Worm (Caenorhabditis elegans) whole organism, L4 larva: ENCODE measurements around the gene W09D10.5.

Source experiments
- F26F4.8 ChIP-seq: fragments of 200-800 bp; sonication (Bioruptor generic); conservative IDR thresholded peaks from 2 replicates; pipeline ENCODE4 v1.3.6; 2022; ENCODE audit warnings: missing genetic modification characterization, missing compliant biosample characterization
- F37D6.2 ChIP-seq: sonication (generic microtip); optimal IDR thresholded peaks from 2 replicates; lab custom pipeline; 2016; ENCODE audit warnings: mild to moderate bottlenecking, missing genetic modification characterization, missing compliant biosample characterization
- F49E8.2 ChIP-seq: sonication (generic microtip); optimal IDR thresholded peaks from 2 replicates; lab custom pipeline; 2016; ENCODE audit warnings: missing compliant biosample characterization, mild to moderate bottlenecking, missing genetic modification characterization, borderline replicate concordance
- T20F7.1 ChIP-seq: fragments of 200-800 bp; sonication (Bioruptor generic); optimal IDR thresholded peaks from 2 replicates; lab custom pipeline; 2018; ENCODE audit warnings: mild to moderate bottlenecking, missing genetic modification characterization, missing compliant biosample characterization
- T26A8.4 ChIP-seq: fragments of 200-800 bp; sonication (Bioruptor generic); IDR thresholded peaks from 2 replicates; pipeline ENCODE4 v1.3.6; 2022; ENCODE audit warnings: missing genetic modification characterization, missing compliant biosample characterization
- Y105C5A.15 ChIP-seq: fragments of 200-800 bp; sonication (Bioruptor generic); IDR thresholded peaks from 2 replicates; pipeline ENCODE4 v1.3.6; 2022; ENCODE audit warnings: missing genetic modification characterization, missing compliant biosample characterization
- Y48G9A.11 ChIP-seq: fragments of 200-800 bp; sonication (Bioruptor generic); IDR thresholded peaks from 2 replicates; pipeline ENCODE4 v1.3.6; 2022; ENCODE audit warnings: missing genetic modification reagents, missing genetic modification characterization, missing compliant biosample characterization
- Y5F2A.4 ChIP-seq: fragments of 200-800 bp; sonication (Bioruptor generic); optimal IDR thresholded peaks from 2 replicates; lab custom pipeline; 2018; ENCODE audit warnings: mild to moderate bottlenecking, missing genetic modification characterization, missing compliant biosample characterization
- ama-1 ChIP-seq: fragments of 150-350 bp; optimal IDR thresholded peaks from 2 replicates; lab custom pipeline; 2014; ENCODE audit warnings: inconsistent platforms, mixed read lengths
- arid-1 ChIP-seq: fragments of 200-800 bp; sonication (Bioruptor generic); conservative IDR thresholded peaks from 2 replicates; pipeline ENCODE4 v1.3.6; 2022; ENCODE audit warnings: missing genetic modification reagents, missing genetic modification characterization, missing compliant biosample characterization
- attf-4 ChIP-seq: sonication (generic microtip); optimal IDR thresholded peaks from 3 replicates; lab custom pipeline; 2017; ENCODE audit warnings: missing biosample characterization, missing genetic modification characterization
- ceh-62 ChIP-seq: sonication (generic microtip); optimal IDR thresholded peaks from 2 replicates; lab custom pipeline; 2017; ENCODE audit warnings: missing biosample characterization, missing genetic modification characterization
- ces-1 ChIP-seq: fragments of 150-350 bp; sonication (generic microtip); optimal IDR thresholded peaks from 4 replicates; lab custom pipeline; 2014; ENCODE audit warnings: missing biosample characterization, missing genetic modification reagents, missing genetic modification characterization
- daf-16 ChIP-seq, 3 experiments: sonication (generic microtip); optimal IDR thresholded peaks; 2 replicates each; lab custom pipeline; 2016 to 2017; ENCODE audit warnings: missing genetic modification characterization in 3 of 3, missing genetic modification reagents in 3 of 3, mild to moderate bottlenecking in 2 of 3, missing compliant biosample characterization in 2 of 3, missing biosample characterization in 1 of 3, moderate library complexity in 1 of 3
- daf-19 ChIP-seq: fragments of 200-800 bp; sonication (Bioruptor generic); conservative IDR thresholded peaks from 2 replicates; pipeline ENCODE4 v1.3.6; 2022; ENCODE audit warnings: missing genetic modification characterization, missing compliant biosample characterization
- dmd-6 ChIP-seq: fragments of 200-800 bp; sonication (Bioruptor generic); IDR thresholded peaks from 2 replicates; pipeline ENCODE4 v1.3.6; 2022; ENCODE audit warnings: missing genetic modification reagents, missing genetic modification characterization, missing compliant biosample characterization
- duxl-1 ChIP-seq: sonication (generic microtip); optimal IDR thresholded peaks from 2 replicates; lab custom pipeline; 2016; ENCODE audit warnings: mild to moderate bottlenecking, missing genetic modification characterization, moderate library complexity, missing compliant biosample characterization; ENCODE audit not compliant: poor library complexity
- dve-1 ChIP-seq: sonication (generic microtip); optimal IDR thresholded peaks from 2 replicates; lab custom pipeline; 2017; ENCODE audit warnings: antibody characterized with exemption, mild to moderate bottlenecking, missing genetic modification characterization, missing compliant biosample characterization; ENCODE audit not compliant: insufficient read depth
- egl-43 ChIP-seq: fragments of 200-800 bp; sonication (Bioruptor generic); IDR thresholded peaks from 2 replicates; pipeline ENCODE4 v1.3.6; 2022; ENCODE audit warnings: missing genetic modification reagents, missing genetic modification characterization, missing compliant biosample characterization
- fkh-10 ChIP-seq: fragments of 150-350 bp; optimal IDR thresholded peaks from 2 replicates; lab custom pipeline; 2014; ENCODE audit warnings: missing biosample characterization, missing genetic modification reagents, missing genetic modification characterization
- fos-1 ChIP-seq: fragments of 150-350 bp; optimal IDR thresholded peaks from 2 replicates; lab custom pipeline; 2014; ENCODE audit warnings: missing biosample characterization, missing genetic modification characterization
- gei-8 ChIP-seq: fragments of 200-800 bp; sonication (Bioruptor generic); optimal IDR thresholded peaks from 2 replicates; lab custom pipeline; 2018; ENCODE audit warnings: mild to moderate bottlenecking, missing genetic modification characterization, missing compliant biosample characterization
- hif-1 ChIP-seq, 2 experiments: sonication (generic microtip); optimal IDR thresholded peaks; 2 replicates each; lab custom pipeline; 2016 to 2017; ENCODE audit warnings: missing compliant biosample characterization in 2 of 2, missing genetic modification characterization in 2 of 2, missing genetic modification reagents in 2 of 2, missing genotype in 2 of 2, mild to moderate bottlenecking in 1 of 2
- hlh-11 ChIP-seq: fragments of 200-800 bp; sonication (Bioruptor generic); optimal IDR thresholded peaks from 2 replicates; lab custom pipeline; 2018; ENCODE audit warnings: mild to moderate bottlenecking, missing genetic modification characterization, missing compliant biosample characterization
- lin-1 ChIP-seq: fragments of 200-800 bp; sonication (Bioruptor generic); IDR thresholded peaks from 2 replicates; pipeline ENCODE4 v1.3.6; 2022; ENCODE audit warnings: missing genetic modification reagents, missing genetic modification characterization, missing compliant biosample characterization
- lin-13 ChIP-seq: fragments of 150-350 bp; optimal IDR thresholded peaks from 2 replicates; lab custom pipeline; 2014; ENCODE audit warnings: missing biosample characterization, missing genetic modification reagents, missing genetic modification characterization
- lin-29 ChIP-seq: fragments of 200-800 bp; sonication (Bioruptor generic); IDR thresholded peaks from 2 replicates; pipeline ENCODE4 v1.3.6; 2022; ENCODE audit warnings: missing genetic modification reagents, missing genetic modification characterization, missing compliant biosample characterization
- lin-38 ChIP-seq: fragments of 200-800 bp; sonication (Bioruptor generic); IDR thresholded peaks from 2 replicates; pipeline ENCODE4 v1.3.6; 2022; ENCODE audit warnings: missing genetic modification reagents, missing genetic modification characterization, missing compliant biosample characterization
- lin-39 ChIP-seq: fragments of 150-350 bp; optimal IDR thresholded peaks from 2 replicates; lab custom pipeline; 2014; ENCODE audit warnings: missing biosample characterization, missing genetic modification reagents, missing genetic modification characterization
- mep-1 ChIP-seq: fragments of 150-350 bp; sonication (generic microtip); optimal IDR thresholded peaks from 3 replicates; lab custom pipeline; 2014; ENCODE audit warnings: missing biosample characterization, missing genetic modification characterization
- mes-2 ChIP-seq: sonication (generic microtip); optimal IDR thresholded peaks from 2 replicates; lab custom pipeline; 2016; ENCODE audit warnings: missing genotype, mild to moderate bottlenecking, missing genetic modification characterization, missing compliant biosample characterization; ENCODE audit not compliant: poor library complexity, severe bottlenecking
- mxl-2 ChIP-seq: fragments of 200-800 bp; sonication (Bioruptor generic); conservative IDR thresholded peaks from 2 replicates; pipeline ENCODE4 v1.3.6; 2022; ENCODE audit warnings: missing genetic modification reagents, missing genetic modification characterization, missing compliant biosample characterization
- mxl-3 ChIP-seq: fragments of 200-800 bp; sonication (Bioruptor generic); optimal IDR thresholded peaks from 2 replicates; lab custom pipeline; 2018; ENCODE audit warnings: mild to moderate bottlenecking, missing genetic modification characterization, missing compliant biosample characterization
- nhr-10 ChIP-seq: fragments of 150-350 bp; optimal IDR thresholded peaks from 2 replicates; lab custom pipeline; 2014; ENCODE audit warnings: missing biosample characterization, missing genetic modification characterization
- nhr-102 ChIP-seq: sonication (generic microtip); optimal IDR thresholded peaks from 2 replicates; lab custom pipeline; 2016; ENCODE audit warnings: mild to moderate bottlenecking, missing genetic modification characterization, moderate library complexity, missing compliant biosample characterization
- nhr-11 ChIP-seq: fragments of 150-350 bp; optimal IDR thresholded peaks from 2 replicates; lab custom pipeline; 2014; ENCODE audit warnings: missing biosample characterization, missing genetic modification characterization
- nhr-48 ChIP-seq: sonication (generic microtip); optimal IDR thresholded peaks from 2 replicates; lab custom pipeline; 2016; ENCODE audit warnings: mild to moderate bottlenecking, missing genetic modification characterization, missing compliant biosample characterization
- nhr-76 ChIP-seq: fragments of 150-350 bp; optimal IDR thresholded peaks from 2 replicates; lab custom pipeline; 2014; ENCODE audit warnings: missing biosample characterization, missing genetic modification characterization
- nhr-77 ChIP-seq: fragments of 150-350 bp; optimal IDR thresholded peaks from 2 replicates; lab custom pipeline; 2014; ENCODE audit warnings: missing biosample characterization, missing genetic modification characterization
- pha-4 ChIP-seq, 2 experiments: fragments of 150-350 bp in 1 of 2; fragments of 200-800 bp in 1 of 2; sonication (Bioruptor generic) in 1 of 2; IDR thresholded peaks in 1 of 2; optimal IDR thresholded peaks in 1 of 2; 2 replicates each; pipeline versions ENCODE4 v1.3.6 to Lab custom; 2014 to 2022; ENCODE audit warnings: missing genetic modification characterization in 2 of 2, missing genetic modification reagents in 2 of 2, missing biosample characterization in 1 of 2, missing compliant biosample characterization in 1 of 2
- php-3 ChIP-seq: fragments of 200-800 bp; sonication (Bioruptor generic); IDR thresholded peaks from 2 replicates; pipeline ENCODE4 v1.3.6; 2022; ENCODE audit warnings: missing genetic modification reagents, missing genetic modification characterization, missing compliant biosample characterization
- pqm-1 ChIP-seq: sonication (generic microtip); optimal IDR thresholded peaks from 2 replicates; lab custom pipeline; 2017; ENCODE audit warnings: missing biosample characterization, missing genetic modification characterization
- rbr-2 ChIP-seq: sonication (generic microtip); optimal IDR thresholded peaks from 2 replicates; lab custom pipeline; 2016; ENCODE audit warnings: missing genotype, missing genetic modification characterization, missing compliant biosample characterization
- saeg-2 ChIP-seq: fragments of 200-800 bp; sonication (Bioruptor generic); IDR thresholded peaks from 2 replicates; pipeline ENCODE4 v1.3.6; 2022; ENCODE audit warnings: missing genetic modification reagents, missing genetic modification characterization, missing compliant biosample characterization
- sdz-12 ChIP-seq: fragments of 200-800 bp; sonication (Bioruptor generic); optimal IDR thresholded peaks from 2 replicates; lab custom pipeline; 2018; ENCODE audit warnings: mild to moderate bottlenecking, missing genetic modification characterization, missing compliant biosample characterization
- set-16 ChIP-seq: fragments of 200-800 bp; sonication (Bioruptor generic); IDR thresholded peaks from 2 replicates; pipeline ENCODE4 v1.3.6; 2022; ENCODE audit warnings: missing genetic modification reagents, missing genetic modification characterization, missing compliant biosample characterization
- skn-1 ChIP-seq: fragments of 150-350 bp; optimal IDR thresholded peaks from 2 replicates; lab custom pipeline; 2014; ENCODE audit warnings: missing biosample characterization, missing genetic modification characterization
- snpc-1.2 ChIP-seq: fragments of 200-800 bp; sonication (Bioruptor generic); IDR thresholded peaks from 2 replicates; pipeline ENCODE4 v1.3.6; 2022; ENCODE audit warnings: missing genetic modification reagents, missing genetic modification characterization, missing compliant biosample characterization
- zfp-2 ChIP-seq: sonication (generic microtip); optimal IDR thresholded peaks from 2 replicates; lab custom pipeline; 2016; ENCODE audit warnings: mild to moderate bottlenecking, missing genetic modification characterization, missing compliant biosample characterization
- zip-11 ChIP-seq: fragments of 200-800 bp; sonication (Bioruptor generic); IDR thresholded peaks from 2 replicates; pipeline ENCODE4 v1.3.6; 2022; ENCODE audit warnings: missing genetic modification characterization, missing compliant biosample characterization

W09D10.5 gene

ce11 chrIII:10720170-10720569 lies 8.8 kb upstream of the W09D10.5 start (continued):
- TF ChIP-seq saeg-2 (GFP tag; lab: Robert Waterston, UW) (peak; percentile 61), nhr-76 (no peak), F26F4.8 (GFP tag; lab: Robert Waterston, UW) (no peak), arid-1 (GFP tag; lab: Robert Waterston, UW) (peak; percentile 68; the same call in 1 of the 2 replicates), nhr-77 (tag; lab: Kevin White, UChicago) (peak; percentile 56), skn-1 (tag; lab: Kevin White, UChicago) (no peak), nhr-48 (tag; lab: Kevin White, UChicago) (peak; percentile 80), egl-43 (GFP tag; lab: Robert Waterston, UW) (peak; percentile 79), dve-1 (tag; lab: Kevin White, UChicago) (peak; percentile 90), mes-2 (tag; lab: Kevin White, UChicago) (peak; percentile 77), lin-13 (GFP tag; lab: Kevin White, UChicago) (peak; percentile 64), ceh-62 (tag; lab: Kevin White, UChicago) (no peak), pha-4 (GFP tag; IDR thresholded peaks at IDR 0.05; lab: Robert Waterston, UW) (peak; percentile 50; the same call in 1 of the 2 replicates), pha-4 (tag; optimal IDR thresholded peaks at IDR 0.05; lab: Kevin White, UChicago) (peak; percentile 38), attf-4 (tag; lab: Kevin White, UChicago) (no peak), fkh-10 (GFP tag; lab: Kevin White, UChicago) (peak; percentile 36), mep-1 (tag; lab: Kevin White, UChicago) (peak; percentile 81), zfp-2 (tag; lab: Kevin White, UChicago) (no peak), lin-29 (GFP tag; lab: Robert Waterston, UW) (no peak), rbr-2 (peak; percentile 83), ces-1 (GFP tag; lab: Kevin White, UChicago) (no peak), Y105C5A.15 (GFP tag; lab: Robert Waterston, UW) (0 out of 2 replicates have a peak, but pooled peaks have one; percentile 54), dmd-6 (GFP tag; lab: Robert Waterston, UW) (peak; percentile 94), mxl-2 (GFP tag; lab: Robert Waterston, UW) (no peak), set-16 (GFP tag; lab: Robert Waterston, UW) (peak; percentile 74), daf-19 (no peak), lin-39 (tag; lab: Kevin White, UChicago) (no peak), pqm-1 (tag; lab: Kevin White, UChicago) (peak; percentile 19), daf-16 (GFP tag; optimal IDR thresholded peaks at IDR 0.05; lab: Kevin White, UChicago) (peak in 1 of 2 experiments; percentile 93), daf-16 (tag; optimal IDR thresholded peaks at IDR 0.05; lab: Kevin White, UChicago) (peak; percentile 95), T20F7.1 (GFP tag; lab: Kevin White, UChicago) (peak; percentile 38), sdz-12 (GFP tag; lab: Kevin White, UChicago) (no peak), gei-8 (GFP tag; lab: Kevin White, UChicago) (peak; percentile 57), ama-1 (lab: Kevin White, UChicago) (peak; percentile 29), Y5F2A.4 (peak; percentile 24), nhr-11 (tag; lab: Kevin White, UChicago) (peak; percentile 76), hlh-11 (tag; lab: Kevin White, UChicago) (peak; percentile 100), mxl-3 (GFP tag; lab: Kevin White, UChicago) (peak; percentile 87), Y48G9A.11 (GFP tag; lab: Robert Waterston, UW) (no peak), duxl-1 (no peak), nhr-102 (tag; lab: Kevin White, UChicago) (peak; percentile 69), zip-11 (GFP tag; lab: Robert Waterston, UW) (no peak), fos-1 (tag; lab: Kevin White, UChicago) (no peak), T26A8.4 (GFP tag; lab: Robert Waterston, UW) (peak; percentile 79), lin-38 (peak; percentile 68), hif-1 (tag; optimal IDR thresholded peaks at IDR 0.05; lab: Kevin White, UChicago) (peak in 1 of 2 experiments; percentile 90), lin-1 (GFP tag; lab: Robert Waterston, UW) (peak; percentile 93), nhr-10 (tag; lab: Kevin White, UChicago) (peak; percentile 13), F49E8.2 (tag; lab: Kevin White, UChicago) (no peak), snpc-1.2 (GFP tag; lab: Robert Waterston, UW) (peak; percentile 17; the same call in 1 of the 2 replicates), F37D6.2 (tag; lab: Kevin White, UChicago) (peak; percentile 43), php-3 (GFP tag; lab: Robert Waterston, UW) (peak; percentile 84)
